Fruit fly (Drosophila melanogaster) whole organism, embryonic: ENCODE measurements around the gene Mpcp2.

Source experiments
- Ada2b ChIP-seq: fragments of 200-800 bp; sonication (Bioruptor generic); IDR thresholded peaks from 2 replicates; pipeline ENCODE4 v1.3.6; 2022; ENCODE audit warnings: missing biosample characterization, missing genetic modification characterization
- Atf3 ChIP-seq: fragments of 200-800 bp; sonication (Bioruptor generic); optimal IDR thresholded peaks from 3 replicates; lab custom pipeline; 2016; ENCODE audit warnings: missing biosample characterization, missing genetic modification characterization
- Awh ChIP-seq: fragments of 200-800 bp; sonication (Bioruptor generic); IDR thresholded peaks from 2 replicates; pipeline ENCODE4, ENCODE4 v1.3.6; 2022; ENCODE audit warnings: missing biosample characterization, missing genetic modification characterization
- CG10274 ChIP-seq: fragments of 200-800 bp; sonication (Bioruptor generic); optimal IDR thresholded peaks from 3 replicates; lab custom pipeline; 2017; ENCODE audit warnings: missing biosample characterization, mild to moderate bottlenecking, missing genetic modification characterization
- CG10565 ChIP-seq: fragments of 200-800 bp; sonication (Bioruptor generic); optimal IDR thresholded peaks from 3 replicates; lab custom pipeline; 2016; ENCODE audit warnings: missing biosample characterization, mild to moderate bottlenecking, missing genetic modification characterization
- CG12391 ChIP-seq: fragments of 200-800 bp; sonication (Bioruptor generic); optimal IDR thresholded peaks from 3 replicates; lab custom pipeline; 2018; ENCODE audit warnings: missing biosample characterization, mild to moderate bottlenecking, missing genetic modification characterization, moderate library complexity
- CG14014 ChIP-seq: fragments of 200-800 bp; sonication (Bioruptor generic); IDR thresholded peaks from 2 replicates; pipeline ENCODE4 v1.3.6; 2022; ENCODE audit warnings: missing biosample characterization, missing genetic modification characterization
- CG1602 ChIP-seq: fragments of 200-800 bp; sonication (Bioruptor generic); optimal IDR thresholded peaks from 3 replicates; lab custom pipeline; 2016; ENCODE audit warnings: missing biosample characterization, missing genetic modification characterization
- CG16815 ChIP-seq: fragments of 200-800 bp; sonication (Bioruptor generic); optimal IDR thresholded peaks from 3 replicates; lab custom pipeline; 2017; ENCODE audit warnings: missing biosample characterization, mild to moderate bottlenecking, missing genetic modification characterization
- CG17361 ChIP-seq: fragments of 200-800 bp; sonication (Bioruptor generic); IDR thresholded peaks from 3 replicates; pipeline ENCODE4 v1.3.6; 2022; ENCODE audit warnings: missing biosample characterization, missing genetic modification characterization
- CG2199 ChIP-seq: fragments of 200-800 bp; sonication (Bioruptor generic); IDR thresholded peaks from 3 replicates; pipeline ENCODE4 v1.3.6; 2022; ENCODE audit warnings: missing biosample characterization, missing genetic modification characterization
- CG2712 ChIP-seq: fragments of 200-800 bp; optimal IDR thresholded peaks from 3 replicates; lab custom pipeline; 2019; ENCODE audit warnings: missing biosample characterization, mild to moderate bottlenecking, missing genetic modification characterization, moderate library complexity
- CG6765 ChIP-seq: fragments of 200-800 bp; sonication (Bioruptor generic); optimal IDR thresholded peaks from 3 replicates; lab custom pipeline; 2017; ENCODE audit warnings: missing biosample characterization, mild to moderate bottlenecking, missing genetic modification characterization
- CG7987 ChIP-seq: fragments of 200-800 bp; sonication (Bioruptor generic); optimal IDR thresholded peaks from 2 replicates; lab custom pipeline; 2018; ENCODE audit warnings: missing biosample characterization, mild to moderate bottlenecking, missing genetic modification characterization, moderate library complexity
- D19A ChIP-seq: fragments of 200-800 bp; optimal IDR thresholded peaks from 3 replicates; lab custom pipeline; 2019; ENCODE audit warnings: missing biosample characterization, mild to moderate bottlenecking, missing genetic modification characterization, moderate library complexity
- Dad ChIP-seq: fragments of 200-800 bp; sonication (Bioruptor generic); optimal IDR thresholded peaks from 3 replicates; lab custom pipeline; 2016; ENCODE audit warnings: missing biosample characterization, missing genetic modification characterization
- Eip74EF ChIP-seq, 2 experiments: fragments of 200-800 bp in 1 of 2; fragments of >200 bp in 1 of 2; sonication (Bioruptor generic) in 1 of 2; optimal IDR thresholded peaks; 2 replicates each; lab custom pipeline; 2017 to 2019; ENCODE audit warnings: missing biosample characterization in 2 of 2, missing genetic modification characterization in 2 of 2, mild to moderate bottlenecking in 1 of 2, moderate library complexity in 1 of 2
- HmgZ ChIP-seq: fragments of 200-800 bp; sonication (Bioruptor generic); optimal IDR thresholded peaks from 2 replicates; lab custom pipeline; 2018; ENCODE audit warnings: missing biosample characterization, mild to moderate bottlenecking, missing genetic modification characterization
- Hmr ChIP-seq: fragments of 200-800 bp; sonication (Bioruptor generic); optimal IDR thresholded peaks from 3 replicates; lab custom pipeline; 2017; ENCODE audit warnings: mild to moderate bottlenecking, missing biosample characterization, missing genetic modification reagents, missing genetic modification characterization
- Kr ChIP-seq: fragments of 200-800 bp; sonication (Bioruptor generic); optimal IDR thresholded peaks from 2 replicates; lab custom pipeline; 2017; ENCODE audit warnings: missing biosample characterization, mild to moderate bottlenecking, missing genetic modification characterization
- Med ChIP-seq: fragments of 200-800 bp; sonication (Bioruptor generic); peaks from one replicate; lab custom pipeline; 2016; ENCODE audit warnings: missing biosample characterization, missing genetic modification characterization, mild to moderate bottlenecking, inconsistent platforms, moderate library complexity
- Pdp1 ChIP-seq, 2 experiments: fragments of 200-800 bp; sonication (Bioruptor generic); optimal IDR thresholded peaks; 3 replicates each; lab custom pipeline; 2016; ENCODE audit warnings: missing biosample characterization in 2 of 2, missing genetic modification characterization in 2 of 2, mild to moderate bottlenecking in 1 of 2, moderate library complexity in 1 of 2
- abd-A ChIP-seq: fragments of 200-800 bp; sonication (Bioruptor generic); optimal IDR thresholded peaks from 3 replicates; lab custom pipeline; 2019; ENCODE audit warnings: missing biosample characterization, mild to moderate bottlenecking, missing genetic modification characterization, moderate library complexity
- ase ChIP-seq: fragments of 200-800 bp; sonication (Bioruptor generic); IDR thresholded peaks from 3 replicates; pipeline ENCODE4 v1.3.6; 2022; ENCODE audit warnings: missing biosample characterization, missing genetic modification characterization
- bab2 ChIP-seq: fragments of 200-800 bp; sonication (Bioruptor generic); optimal IDR thresholded peaks from 2 replicates; lab custom pipeline; 2016; ENCODE audit warnings: missing biosample characterization, missing genetic modification characterization
- cg ChIP-seq: fragments of 200-800 bp; sonication (Bioruptor generic); optimal IDR thresholded peaks from 3 replicates; lab custom pipeline; 2019; ENCODE audit warnings: missing biosample characterization, mild to moderate bottlenecking, missing genetic modification characterization, moderate library complexity
- ci ChIP-seq: fragments of 200-800 bp; sonication (Bioruptor generic); IDR thresholded peaks from 3 replicates; pipeline ENCODE4 v1.3.6; 2022; ENCODE audit warnings: missing biosample characterization, missing genetic modification characterization
- crol ChIP-seq: fragments of 200-800 bp; sonication (Bioruptor generic); IDR thresholded peaks from 2 replicates; pipeline ENCODE4 v1.3.6; 2022; ENCODE audit warnings: missing biosample characterization, missing genetic modification characterization
- da ChIP-seq: fragments of 200-800 bp; sonication (Bioruptor generic); optimal IDR thresholded peaks from 2 replicates; lab custom pipeline; 2016; ENCODE audit warnings: missing biosample characterization, missing genetic modification characterization
- dmrt11E ChIP-seq: fragments of 200-800 bp; sonication (Bioruptor generic); optimal IDR thresholded peaks from 3 replicates; lab custom pipeline; 2018; ENCODE audit warnings: missing biosample characterization, mild to moderate bottlenecking, missing genetic modification characterization, moderate library complexity
- dpn ChIP-seq, 2 experiments: fragments of 200-800 bp; sonication (Bioruptor generic); optimal IDR thresholded peaks; 3 replicates each; lab custom pipeline; 2016; ENCODE audit warnings: missing biosample characterization in 2 of 2, missing genetic modification characterization in 2 of 2
- fd3F ChIP-seq: fragments of 200-800 bp; sonication (Bioruptor generic); optimal IDR thresholded peaks from 2 replicates; lab custom pipeline; 2018; ENCODE audit warnings: missing biosample characterization, mild to moderate bottlenecking, missing genetic modification characterization, moderate library complexity
- gcm ChIP-seq: fragments of 200-800 bp; sonication (Bioruptor generic); optimal IDR thresholded peaks from 2 replicates; lab custom pipeline; 2019; ENCODE audit warnings: missing biosample characterization, mild to moderate bottlenecking, missing genetic modification characterization, moderate library complexity
- inv ChIP-seq: fragments of 200-800 bp; sonication (Bioruptor generic); IDR thresholded peaks from 2 replicates; pipeline ENCODE4 v1.3.6; 2022; ENCODE audit warnings: missing biosample characterization, missing genetic modification characterization; ENCODE audit not compliant: partially characterized antibody
- kni ChIP-seq: fragments of 200-800 bp; sonication (Bioruptor generic); optimal IDR thresholded peaks from 3 replicates; lab custom pipeline; 2017; ENCODE audit warnings: mild to moderate bottlenecking, missing biosample characterization, missing genetic modification reagents, missing genetic modification characterization
- knrl ChIP-seq: fragments of 200-800 bp; sonication (Bioruptor generic); IDR thresholded peaks from 3 replicates; pipeline ENCODE4 v1.3.6; 2022; ENCODE audit warnings: missing biosample characterization, missing genetic modification characterization; ENCODE audit not compliant: partially characterized antibody
- nau ChIP-seq: fragments of 200-800 bp; sonication (Bioruptor generic); optimal IDR thresholded peaks from 3 replicates; lab custom pipeline; 2017; ENCODE audit warnings: missing biosample characterization, mild to moderate bottlenecking, missing genetic modification characterization, missing genetic modification reagents
- oc ChIP-seq: fragments of 200-800 bp; sonication (Bioruptor generic); optimal IDR thresholded peaks from 2 replicates; lab custom pipeline; 2018; ENCODE audit warnings: missing biosample characterization, mild to moderate bottlenecking, missing genetic modification characterization, moderate library complexity
- pan ChIP-seq, 4 experiments: fragments of >200 bp in 3 of 4; fragments of 200-800 bp in 1 of 4; sonication (Bioruptor generic) in 1 of 4; optimal IDR thresholded peaks in 3 of 4; IDR thresholded peaks in 1 of 4; 2 replicates each; pipeline versions ENCODE4 v1.3.6 to Lab custom; 2017 to 2022; ENCODE audit warnings: missing biosample characterization in 2 of 4, missing genetic modification characterization in 2 of 4, mixed read lengths in 1 of 4
- pb ChIP-seq: fragments of 200-800 bp; sonication (Bioruptor generic); optimal IDR thresholded peaks from 3 replicates; lab custom pipeline; 2016; ENCODE audit warnings: missing biosample characterization, missing genetic modification characterization
- phol ChIP-seq: fragments of 200-800 bp; sonication (Bioruptor generic); optimal IDR thresholded peaks from 3 replicates; lab custom pipeline; 2018; ENCODE audit warnings: missing biosample characterization, mild to moderate bottlenecking, missing genetic modification characterization, moderate library complexity
- pros ChIP-seq: fragments of 200-800 bp; sonication (Bioruptor generic); optimal IDR thresholded peaks from 3 replicates; lab custom pipeline; 2019; ENCODE audit warnings: missing biosample characterization, mild to moderate bottlenecking, missing genetic modification characterization, moderate library complexity
- salm ChIP-seq: fragments of 200-800 bp; sonication (Bioruptor generic); optimal IDR thresholded peaks from 2 replicates; lab custom pipeline; 2018; ENCODE audit warnings: missing biosample characterization, mild to moderate bottlenecking, missing genetic modification characterization
- sd ChIP-seq: fragments of 200-800 bp; sonication (Bioruptor generic); optimal IDR thresholded peaks from 3 replicates; lab custom pipeline; 2018; ENCODE audit warnings: missing biosample characterization, mild to moderate bottlenecking, missing genetic modification characterization, moderate library complexity
- sens ChIP-seq: fragments of 200-800 bp; sonication (Bioruptor generic); peaks from one replicate; lab custom pipeline; 2016; ENCODE audit warnings: missing biosample characterization, missing genetic modification characterization
- sna ChIP-seq: fragments of 200-800 bp; sonication (Bioruptor generic); IDR thresholded peaks from 2 replicates; pipeline ENCODE4 v1.3.6; 2022; ENCODE audit warnings: missing biosample characterization, missing genetic modification characterization; ENCODE audit not compliant: partially characterized antibody
- z ChIP-seq: fragments of 200-800 bp; sonication (Bioruptor generic); IDR thresholded peaks from 3 replicates; pipeline ENCODE4 v1.3.6; 2022; ENCODE audit warnings: missing biosample characterization, missing genetic modification characterization

Mpcp2 gene

DNA sequence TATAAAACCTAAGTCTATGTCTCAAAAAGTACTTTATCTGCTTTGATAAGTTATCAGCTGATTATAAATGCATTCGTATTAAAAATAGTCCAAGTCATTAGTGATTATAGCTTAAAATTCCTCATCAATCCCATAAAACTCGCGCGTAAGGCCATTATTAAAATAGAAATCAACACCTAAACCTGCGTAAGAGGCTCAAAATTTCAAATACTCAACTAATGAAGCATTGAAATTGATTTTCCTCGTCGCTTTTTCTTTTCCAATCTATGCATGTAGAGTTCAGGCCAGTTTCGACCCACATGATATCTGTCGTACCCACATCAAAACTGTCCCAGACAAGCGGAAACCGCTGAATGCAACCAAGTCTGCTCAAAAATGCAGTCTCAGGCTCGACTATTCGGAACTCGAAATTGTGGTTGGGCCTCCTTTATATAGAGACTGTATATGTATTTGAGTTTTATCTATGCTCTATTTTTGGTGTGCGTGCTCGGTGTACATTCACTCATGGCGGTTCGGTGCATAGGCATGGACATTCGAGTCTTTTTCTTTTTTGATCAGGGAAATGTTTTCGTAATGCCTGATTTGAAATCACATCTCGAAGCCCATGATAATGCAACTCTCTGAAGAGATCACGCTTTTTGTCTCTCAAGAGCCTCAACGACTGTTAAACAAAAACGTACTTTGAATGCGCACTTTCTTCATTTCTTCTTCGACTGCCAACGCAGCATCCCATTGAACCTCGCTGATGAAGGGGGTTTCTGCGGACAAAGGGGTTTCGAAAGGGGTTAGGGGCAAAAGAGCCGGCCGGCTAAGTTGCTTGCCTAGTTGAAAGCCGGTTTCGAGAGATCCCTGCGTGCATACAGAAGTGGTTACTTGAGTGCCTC, 14.8 kb downstream of the Mpcp2 start:
- no peak for TF ChIP-seq CG10274 (GFP tag; lab: Kevin White, UChicago)
- TF ChIP-seq ci (GFP tag; lab: Robert Waterston, UW): peak; percentile 36; the same call in 1 of the 3 replicates
- TF ChIP-seq Eip74EF (GFP tag; optimal IDR thresholded peaks at IDR 0.05; lab: Kevin White, UChicago): no peak
- TF ChIP-seq CG10565 (GFP tag; lab: Kevin White, UChicago): no peak
- no peak for TF ChIP-seq CG1602 (GFP tag; lab: Kevin White, UChicago)
- no peak for TF ChIP-seq HmgZ (tag; lab: Kevin White, UChicago)
- TF ChIP-seq Atf3 (GFP tag; lab: Kevin White, UChicago): no peak
- no peak for TF ChIP-seq ase (GFP tag; lab: Robert Waterston, UW)
- peak; percentile 14 for TF ChIP-seq dmrt11E
- TF ChIP-seq knrl (GFP tag; lab: Robert Waterston, UW): no peak
- no peak for TF ChIP-seq phol (tag; lab: Kevin White, UChicago)
- TF ChIP-seq Ada2b (GFP tag; lab: Robert Waterston, UW): no peak
- peak in 1 of 2 experiments; percentile 5 for TF ChIP-seq Pdp1 (GFP tag; optimal IDR thresholded peaks at IDR 0.05; lab: Kevin White, UChicago)
- no peak for TF ChIP-seq Hmr
- peak; percentile 35 for TF ChIP-seq salm (tag; lab: Kevin White, UChicago)
- peak; percentile 15 for TF ChIP-seq Med (GFP tag; lab: Kevin White, UChicago)
- no peak for TF ChIP-seq fd3F (GFP tag; lab: Kevin White, UChicago)
- peak; percentile 93 for TF ChIP-seq Awh
- peak; percentile 26 for TF ChIP-seq CG12391
- TF ChIP-seq sd (tag; lab: Kevin White, UChicago): peak; percentile 42
- peak; percentile 82 for TF ChIP-seq oc (tag; lab: Kevin White, UChicago)
- no peak for TF ChIP-seq pb (GFP tag; lab: Kevin White, UChicago)
- TF ChIP-seq CG16815: no peak
- TF ChIP-seq nau (GFP tag; lab: Kevin White, UChicago): no peak
- peak; percentile 93 for TF ChIP-seq Kr (GFP tag; lab: Kevin White, UChicago)
- peak; percentile 72 for TF ChIP-seq gcm
- TF ChIP-seq D19A (tag; lab: Kevin White, UChicago): no peak
- TF ChIP-seq CG6765 (GFP tag; lab: Kevin White, UChicago): no peak
- TF ChIP-seq cg (GFP tag; lab: Kevin White, UChicago): peak; percentile 70
- 0 out of 2 replicates have a peak, but pooled peaks have one; percentile 37 for TF ChIP-seq sna
- TF ChIP-seq da: no peak
- no peak for TF ChIP-seq bab2 (GFP tag; lab: Kevin White, UChicago)
- TF ChIP-seq crol (GFP tag; lab: Robert Waterston, UW): peak; percentile 69
- TF ChIP-seq CG7987 (GFP tag; lab: Kevin White, UChicago): no peak
- no peak for TF ChIP-seq CG14014 (GFP tag; lab: Robert Waterston, UW)
- no peak for TF ChIP-seq dpn (GFP tag; optimal IDR thresholded peaks at IDR 0.05; lab: Kevin White, UChicago)
- TF ChIP-seq CG2712 (tag; lab: Kevin White, UChicago): peak; percentile 14
- peak; percentile 23 for TF ChIP-seq abd-A (tag; lab: Kevin White, UChicago)
- TF ChIP-seq CG17361 (GFP tag; lab: Robert Waterston, UW): 0 out of 3 replicates have a peak, but pooled peaks have one; percentile 35
- peak; percentile 94 for TF ChIP-seq kni (GFP tag; lab: Kevin White, UChicago)
- peak; percentile 97 for TF ChIP-seq z
- TF ChIP-seq sens (GFP tag; lab: Kevin White, UChicago): peak; percentile 68
- TF ChIP-seq pros (GFP tag; lab: Kevin White, UChicago): peak; percentile 81
- TF ChIP-seq inv (GFP tag; lab: Robert Waterston, UW): no peak
- TF ChIP-seq CG2199 (GFP tag; lab: Robert Waterston, UW): peak; percentile 95
- TF ChIP-seq pan (optimal IDR thresholded peaks at IDR 0.05; lab: Kevin White, UChicago): no peak
- TF ChIP-seq pan (GFP tag; optimal IDR thresholded peaks at IDR 0.05 in 1 of 2, IDR thresholded peaks at IDR 0.05 in 1 of 2): no peak
- no peak for TF ChIP-seq Dad (GFP tag; lab: Kevin White, UChicago)
